Worm (Caenorhabditis elegans): ENCODE data around the gene T07F10.5.

- no peak for TF ChIP-seq ztf-1 (GFP tag; conservative IDR thresholded peaks at IDR 0.05)
- no peak for TF ChIP-seq ZK546.5 (tag; optimal IDR thresholded peaks at IDR 0.05)
- TF ChIP-seq lin-13 (GFP tag; optimal IDR thresholded peaks at IDR 0.05): no peak
- no peak for TF ChIP-seq mab-5 (tag; optimal IDR thresholded peaks at IDR 0.05)
- TF ChIP-seq nhr-23 (tag; optimal IDR thresholded peaks at IDR 0.05): no peak
- no peak for TF ChIP-seq nhr-237 (tag; optimal IDR thresholded peaks at IDR 0.05)
- no peak for TF ChIP-seq egl-27 (tag; optimal IDR thresholded peaks at IDR 0.05)
- no peak for TF ChIP-seq R02D3.7 (tag; optimal IDR thresholded peaks at IDR 0.05)
- no peak for TF ChIP-seq skn-1 (tag; optimal IDR thresholded peaks at IDR 0.05)
- no peak for TF ChIP-seq nhr-77 (tag; optimal IDR thresholded peaks at IDR 0.05)
- peak; percentile 24 for TF ChIP-seq snpc-4 (tag; optimal IDR thresholded peaks at IDR 0.05)
Observed at ce11 chrV:12819155-12819554, 46.6 kb upstream of the T07F10.5 start.
